Worm (Caenorhabditis elegans) whole organism, mixed stage, embryonic: ENCODE measurements around the gene ZK180.7.

ENCODE experiments used
- ceh-43 ChIP-seq: fragments of 200-800 bp; sonication (Bioruptor generic); optimal IDR thresholded peaks from 2 replicates; lab custom pipeline; 2018; ENCODE audit warnings: mild to moderate bottlenecking, missing genetic modification characterization, moderate library complexity, missing compliant biosample characterization
- ces-1 ChIP-seq: fragments of 150-350 bp; optimal IDR thresholded peaks from 2 replicates; lab custom pipeline; 2014; ENCODE audit warnings: missing biosample characterization, missing genetic modification reagents, missing genetic modification characterization
- drap-1 ChIP-seq: fragments of 200-800 bp; sonication (Bioruptor generic); optimal IDR thresholded peaks from 3 replicates; lab custom pipeline; 2018; ENCODE audit warnings: mild to moderate bottlenecking, missing genetic modification characterization, missing compliant biosample characterization
- mab-5 ChIP-seq: fragments of 150-350 bp; optimal IDR thresholded peaks from 2 replicates; lab custom pipeline; 2014; ENCODE audit warnings: missing biosample characterization, missing genetic modification characterization
- mep-1 ChIP-seq: fragments of 150-350 bp; optimal IDR thresholded peaks from 2 replicates; lab custom pipeline; 2017; ENCODE audit warnings: missing biosample characterization, missing genetic modification reagents, missing genetic modification characterization, inconsistent platforms
- snpc-4 ChIP-seq: fragments of 150-350 bp; optimal IDR thresholded peaks from 2 replicates; lab custom pipeline; 2014; ENCODE audit warnings: missing biosample characterization, missing genetic modification characterization
- unc-62 ChIP-seq: fragments of 150-350 bp; optimal IDR thresholded peaks from 2 replicates; lab custom pipeline; 2014; ENCODE audit warnings: missing biosample characterization, missing genetic modification reagents, missing genetic modification characterization

DNA sequence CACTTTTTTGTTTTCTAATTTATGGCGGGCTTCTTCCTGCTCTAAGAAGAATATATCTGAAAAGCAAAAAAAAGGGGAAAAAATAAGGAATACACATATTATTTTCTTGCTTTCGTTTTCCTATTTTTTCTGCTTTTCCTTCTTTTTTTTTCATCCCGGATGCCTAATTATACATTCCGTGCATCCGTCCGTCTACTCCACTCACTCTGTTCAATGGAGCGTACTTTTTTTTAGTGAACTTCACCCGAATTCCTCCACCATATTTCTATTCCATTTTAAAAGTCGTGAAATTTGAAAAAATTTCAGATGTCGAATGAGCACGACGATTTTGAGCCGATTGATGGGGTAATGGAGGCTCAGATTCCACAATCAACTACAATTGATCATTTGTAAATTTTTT lies 45.9 kb downstream of the ZK180.7 start, which contains the start of gene ZK185.2:
- no peak for TF ChIP-seq ceh-43 (GFP tag; lab: Kevin White, UChicago)
- TF ChIP-seq ces-1 (GFP tag; lab: Kevin White, UChicago), result no peak
- no peak for TF ChIP-seq snpc-4 (tag; lab: Kevin White, UChicago)
- no peak for TF ChIP-seq mab-5 (tag; lab: Kevin White, UChicago)
- no peak for TF ChIP-seq unc-62 (GFP tag; lab: Kevin White, UChicago)
- no peak for TF ChIP-seq drap-1 (GFP tag; lab: Kevin White, UChicago)
- TF ChIP-seq mep-1 (tag; lab: Kevin White, UChicago), result no peak
